Fruit fly (Drosophila melanogaster): ENCODE results near the gene CG14325.

CG14325 gene

dm6 chr3R:17617121-17617975 lies 9.6 kb upstream of the CG14325 start:
- TF ChIP-seq CG34224 (GFP tag; IDR thresholded peaks at IDR 0.05; ENCODE audit: partially characterized antibody) (peak; percentile 54; the same call in 2 of the 3 replicates), CG15269 (tag; optimal IDR thresholded peaks at IDR 0.05) (peak; percentile 21), Ets65A (GFP tag) (peak; percentile 93), stc (GFP tag; IDR thresholded peaks at IDR 0.05) (no peak), CG10274 (GFP tag; optimal IDR thresholded peaks at IDR 0.05) (no peak), vvl (GFP tag; IDR thresholded peaks at IDR 0.05) (peak; percentile 38; the same call in 1 of the 2 replicates), CG15514 (GFP tag; optimal IDR thresholded peaks at IDR 0.05) (no peak), CG11504 (tag; optimal IDR thresholded peaks at IDR 0.05) (peak; percentile 4), CG32532 (GFP tag; IDR thresholded peaks at IDR 0.05) (peak; percentile 62; the same call in 1 of the 2 replicates), tin (GFP tag; optimal IDR thresholded peaks at IDR 0.05) (peak; percentile 5), CG10267 (tag; optimal IDR thresholded peaks at IDR 0.05) (peak; percentile 10), CG42726 (GFP tag; IDR thresholded peaks at IDR 0.05; ENCODE audit: partially characterized antibody) (peak; percentile 84), CG17568 (GFP tag; optimal IDR thresholded peaks at IDR 0.05) (peak; percentile 39), CG12769 (tag; optimal IDR thresholded peaks at IDR 0.05) (peak; percentile 48), lab (GFP tag; optimal IDR thresholded peaks at IDR 0.05) (peak; percentile 23), nau (GFP tag; optimal IDR thresholded peaks at IDR 0.05) (peak; percentile 20), Hmr (GFP tag; optimal IDR thresholded peaks at IDR 0.05) (peak; percentile 36), CG7745 (tag; optimal IDR thresholded peaks at IDR 0.05) (peak; percentile 97), CG11695 (GFP tag; IDR thresholded peaks at IDR 0.05) (peak; percentile 11; the same call in 1 of the 3 replicates), CG11093 (GFP tag; IDR thresholded peaks at IDR 0.05) (no peak), wdn (GFP tag; IDR thresholded peaks at IDR 0.05) (peak; percentile 8; the same call in 1 of the 2 replicates), ase (GFP tag; IDR thresholded peaks at IDR 0.05) (0 out of 3 replicates have a peak, but pooled peaks have one; percentile 32), maf-S (GFP tag; optimal IDR thresholded peaks at IDR 0.05) (peak; percentile 1), CG17829 (tag; optimal IDR thresholded peaks at IDR 0.05) (peak; percentile 28), amos (GFP tag; IDR thresholded peaks at IDR 0.05; ENCODE audit: partially characterized antibody) (peak; percentile 50), tll (GFP tag; optimal IDR thresholded peaks at IDR 0.05) (peak in 1 of 2 experiments; percentile 43), Awh (GFP tag; IDR thresholded peaks at IDR 0.05) (0 out of 2 replicates have a peak, but pooled peaks have one; percentile 10), ind (GFP tag; optimal IDR thresholded peaks at IDR 0.05) (peak; percentile 22), lmd (GFP tag; IDR thresholded peaks at IDR 0.05) (peak; percentile 14; the same call in 1 of the 2 replicates), Myb (GFP tag; optimal IDR thresholded peaks at IDR 0.05) (peak; percentile 3), tx (GFP tag; optimal IDR thresholded peaks at IDR 0.05) (no peak), nmo (GFP tag; optimal IDR thresholded peaks at IDR 0.05) (peak; percentile 13), HmgD (GFP tag; optimal IDR thresholded peaks at IDR 0.05) (peak; percentile 28), so (GFP tag; IDR thresholded peaks at IDR 0.05) (peak; percentile 46; the same call in 2 of the 3 replicates), CG6683 (GFP tag; optimal IDR thresholded peaks at IDR 0.05) (no peak), CG12942 (GFP tag; optimal IDR thresholded peaks at IDR 0.05) (peak; percentile 7), Fer1 (GFP tag; optimal IDR thresholded peaks at IDR 0.05) (peak; percentile 50), abd-A (tag; optimal IDR thresholded peaks at IDR 0.05) (peak; percentile 66), D19A (tag; optimal IDR thresholded peaks at IDR 0.05) (peak; percentile 70), Bdp1 (GFP tag; optimal IDR thresholded peaks at IDR 0.05) (peak; percentile 97), Spps (tag; optimal IDR thresholded peaks at IDR 0.05) (no peak), chif (GFP tag; optimal IDR thresholded peaks at IDR 0.05) (peak in 1 of 2 experiments; percentile 13), CG17359 (tag; optimal IDR thresholded peaks at IDR 0.05) (peak; percentile 2), NfI (GFP tag; optimal IDR thresholded peaks at IDR 0.05) (peak; percentile 13), CTCF (GFP tag; optimal IDR thresholded peaks at IDR 0.05) (peak; percentile 97), dati (GFP tag; IDR thresholded peaks at IDR 0.05) (no peak), bigmax (GFP tag; optimal IDR thresholded peaks at IDR 0.05) (peak; percentile 70), grau (tag; optimal IDR thresholded peaks at IDR 0.05) (peak; percentile 20)
